Fruit fly (Drosophila melanogaster): ENCODE measurements around the gene Marf.

Marf gene

dm6 chrX:6339970-6340548, 25.7 kb upstream of the Marf start (continued):
- TF ChIP-seq CG9932 (GFP tag; IDR thresholded peaks at IDR 0.05) (peak; percentile 64), Jarid2 (GFP tag; optimal IDR thresholded peaks at IDR 0.05) (peak; percentile 8), CG2875 (GFP tag; optimal IDR thresholded peaks at IDR 0.05) (no peak), ro (GFP tag; IDR thresholded peaks at IDR 0.05) (no peak), org-1 (GFP tag; optimal IDR thresholded peaks at IDR 0.05) (peak; percentile 24), ase (GFP tag; IDR thresholded peaks at IDR 0.05) (peak; percentile 59; the same call in 2 of the 3 replicates), Poxn (GFP tag; IDR thresholded peaks at IDR 0.05) (no peak), ham (GFP tag; IDR thresholded peaks at IDR 0.05) (peak; percentile 58; the same call in 1 of the 2 replicates), az2 (GFP tag; optimal IDR thresholded peaks at IDR 0.05) (peak; percentile 2), Dp (GFP tag; optimal IDR thresholded peaks at IDR 0.05) (no peak), CG11093 (GFP tag; IDR thresholded peaks at IDR 0.05) (no peak), Ada2b (GFP tag; IDR thresholded peaks at IDR 0.05) (peak; percentile 56), CG3995 (GFP tag; optimal IDR thresholded peaks at IDR 0.05) (no peak), Dad (GFP tag; optimal IDR thresholded peaks at IDR 0.05) (no peak), CG14965 (GFP tag; optimal IDR thresholded peaks at IDR 0.05; ENCODE audit: borderline replicate concordance) (no peak), CG4820 (GFP tag; optimal IDR thresholded peaks at IDR 0.05) (peak; percentile 19), tap (tag; optimal IDR thresholded peaks at IDR 0.05) (peak; percentile 53), B-H2 (GFP tag; optimal IDR thresholded peaks at IDR 0.05) (no peak), CG11247 (GFP tag; IDR thresholded peaks at IDR 0.05) (peak; percentile 56; the same call in 1 of the 2 replicates), CG7271 (tag; optimal IDR thresholded peaks at IDR 0.05) (no peak), bab2 (GFP tag; optimal IDR thresholded peaks at IDR 0.05) (peak; percentile 43), CG12659 (GFP tag; optimal IDR thresholded peaks at IDR 0.05) (no peak), gsb (GFP tag; IDR thresholded peaks at IDR 0.05) (no peak), wdn (GFP tag; IDR thresholded peaks at IDR 0.05) (no peak), Hand (GFP tag; optimal IDR thresholded peaks at IDR 0.05) (no peak), shn (GFP tag; optimal IDR thresholded peaks at IDR 0.05) (peak; percentile 24), Stat92E (GFP tag; optimal IDR thresholded peaks at IDR 0.05) (no peak), luna (GFP tag; optimal IDR thresholded peaks at IDR 0.05) (no peak), Rx (GFP tag; IDR thresholded peaks at IDR 0.05) (peak; percentile 56; the same call in 1 of the 2 replicates), CG33557 (GFP tag; optimal IDR thresholded peaks at IDR 0.05) (no peak), Doc3 (GFP tag; IDR thresholded peaks at IDR 0.05; ENCODE audit: partially characterized antibody) (no peak), CG7928 (GFP tag; optimal IDR thresholded peaks at IDR 0.05) (no peak), bsh (GFP tag; optimal IDR thresholded peaks at IDR 0.05) (peak in 1 of 2 experiments; percentile 73), Dek (tag; optimal IDR thresholded peaks at IDR 0.05) (peak; percentile 70), Hr51 (GFP tag; optimal IDR thresholded peaks at IDR 0.05) (peak in 1 of 2 experiments; percentile 53), Lhr (GFP tag; optimal IDR thresholded peaks at IDR 0.05) (no peak), Hr39 (optimal IDR thresholded peaks at IDR 0.05) (no peak), nau (GFP tag; optimal IDR thresholded peaks at IDR 0.05) (no peak), Awh (GFP tag; IDR thresholded peaks at IDR 0.05) (peak; percentile 72), CG2116 (GFP tag; optimal IDR thresholded peaks at IDR 0.05) (no peak), caup (GFP tag; optimal IDR thresholded peaks at IDR 0.05; ENCODE audit: severe bottlenecking) (peak; percentile 61), CG17612 (GFP tag; IDR thresholded peaks at IDR 0.05) (no peak), CG16813 (GFP tag; IDR thresholded peaks at IDR 0.05; ENCODE audit: partially characterized antibody) (no peak), gsb-n (tag; optimal IDR thresholded peaks at IDR 0.05) (peak; percentile 56), grn (GFP tag; optimal IDR thresholded peaks at IDR 0.05) (no peak), CG5245 (GFP tag; optimal IDR thresholded peaks at IDR 0.05) (no peak), Max (GFP tag; optimal IDR thresholded peaks at IDR 0.05) (no peak), CG17802 (tag; optimal IDR thresholded peaks at IDR 0.05) (peak; percentile 38), abd-A (tag; optimal IDR thresholded peaks at IDR 0.05) (peak; percentile 75), Dfd (GFP tag; optimal IDR thresholded peaks at IDR 0.05) (no peak)

Measured in whole organism, embryonic.